Fruit fly (Drosophila melanogaster): ENCODE data around the gene Obp18a.
A peak's percentile ranks its signal among the peaks of the same experiment; 100 is the strongest.

Obp18a gene

dm6 chrX:19135768-19136167, at the start of gene Obp18a:
Obp18a (minus strand) TSS chrX:19135868.
- no peak for TF ChIP-seq CTCF (optimal IDR thresholded peaks at IDR 0.05)
- TF ChIP-seq CG8478 (optimal IDR thresholded peaks at IDR 0.05) = no peak

DNA sequence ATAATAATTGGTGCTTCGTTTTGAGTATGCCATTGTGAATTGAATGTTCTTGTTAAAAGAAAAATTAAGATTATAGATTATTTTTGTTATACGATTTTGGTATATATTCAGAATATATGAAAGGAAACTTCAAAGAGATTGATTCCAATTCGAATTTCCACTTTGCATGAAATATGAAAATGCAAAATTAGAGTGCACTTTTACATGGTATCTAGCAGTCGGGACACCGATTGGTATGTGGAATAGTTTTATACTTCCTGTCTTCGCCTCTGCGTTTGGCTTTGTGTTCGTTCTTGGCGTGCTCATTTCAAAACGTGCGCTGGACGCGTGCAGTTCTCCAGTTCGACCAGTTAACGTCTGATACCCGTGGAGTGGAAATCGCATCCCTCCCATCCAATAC, 47.5 kb upstream of the Obp18a start, which contains the start of gene CG33253:
TSS of gene CG33253 (plus strand) at position 301 of the 400 bp plus-strand sequence.
- TF ChIP-seq CTCF (optimal IDR thresholded peaks at IDR 0.05) (no peak), CG8478 (optimal IDR thresholded peaks at IDR 0.05) (no peak)

DNA sequence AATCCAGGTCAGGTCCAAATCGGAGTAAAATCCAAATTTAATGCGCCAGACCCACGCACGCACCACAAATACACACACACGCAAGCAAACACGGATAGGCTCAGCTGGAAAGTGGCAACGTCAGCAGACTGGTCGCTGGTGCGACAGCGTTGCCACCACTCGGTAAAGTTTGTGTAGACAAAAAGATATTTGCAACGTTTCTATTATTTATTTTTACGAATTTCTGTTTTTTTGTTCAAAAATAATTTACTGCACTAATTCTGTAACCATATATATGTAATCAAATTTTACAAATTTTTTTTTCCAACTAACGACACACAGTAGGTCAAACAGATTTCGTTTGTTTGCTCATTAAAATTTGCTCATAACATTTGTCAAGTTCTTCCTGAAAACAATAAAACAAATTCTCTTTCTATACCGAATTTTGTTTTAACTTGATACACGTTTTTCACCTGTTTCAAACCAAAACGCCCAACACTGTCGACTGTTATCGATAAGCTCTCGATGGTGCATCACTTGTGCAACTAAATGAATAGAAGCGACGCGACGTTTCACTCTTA, 44.1 kb upstream of the Obp18a start, which contains the start of the genes CG7556 and CG7453:
TSS of gene CG7556 (minus strand) at position 135 of the 560 bp plus-strand sequence.
TSS of gene CG7453 (plus strand) at position 478 of the 560 bp plus-strand sequence.
- TF ChIP-seq CG8478 (optimal IDR thresholded peaks at IDR 0.05) (no peak), CTCF (optimal IDR thresholded peaks at IDR 0.05) (no peak)

DNA sequence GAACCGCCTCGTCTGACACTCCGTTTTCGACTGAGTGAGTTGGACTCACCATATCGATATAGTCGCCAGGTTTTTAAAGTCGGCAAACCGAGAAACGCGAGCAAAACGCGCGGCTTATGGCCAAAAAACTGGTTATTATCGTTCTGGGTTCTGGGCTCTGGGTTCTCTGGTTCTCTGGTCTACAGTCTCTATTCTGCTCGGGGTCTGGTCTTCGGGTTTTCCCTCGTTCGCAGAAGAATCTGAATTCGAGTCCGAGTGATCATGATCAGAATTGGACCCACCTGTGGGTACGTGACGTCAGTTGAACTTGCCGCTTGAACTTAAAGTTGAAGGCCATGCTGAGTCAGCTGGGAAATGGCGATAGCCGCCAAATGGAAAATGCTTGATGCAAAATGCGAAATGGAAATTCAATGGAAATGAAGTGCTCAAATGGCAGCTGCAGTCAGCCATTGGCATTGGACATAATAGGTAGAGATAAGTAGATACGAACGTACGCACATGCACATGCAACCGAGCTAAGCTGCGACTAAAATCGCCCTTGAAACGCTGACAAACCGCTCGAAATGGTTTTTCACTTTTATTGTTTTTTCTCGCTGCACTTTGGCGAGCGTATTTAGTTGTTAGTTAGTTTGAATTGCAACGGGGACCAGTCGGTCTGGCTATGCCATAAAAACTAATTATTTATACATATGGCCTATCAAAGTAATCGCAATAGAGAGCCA, 39.3 kb upstream of the Obp18a start, which contains the start of gene CG33939:
TSS of gene CG33939 (minus strand) at position 51 of the 722 bp plus-strand sequence.
- TF ChIP-seq CG8478 (optimal IDR thresholded peaks at IDR 0.05) = no peak
- TF ChIP-seq CTCF (optimal IDR thresholded peaks at IDR 0.05) = no peak

DNA sequence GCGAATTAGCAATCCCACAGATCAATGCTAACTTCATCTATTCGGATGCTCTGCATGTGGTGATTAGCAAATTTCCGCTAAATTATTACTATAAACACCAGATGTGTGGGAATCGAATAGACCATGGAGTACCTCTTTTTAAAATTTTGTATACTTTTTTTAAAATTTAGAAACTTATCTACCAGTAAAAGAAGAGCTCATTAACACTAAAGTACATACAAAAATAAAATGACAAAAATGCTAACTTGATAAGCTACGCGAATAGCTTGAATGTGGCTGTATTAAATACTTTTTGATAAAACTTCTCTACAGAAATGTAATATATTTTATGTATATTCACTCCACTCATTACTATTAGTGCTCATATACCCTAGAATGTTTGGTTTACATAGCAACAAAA, 38.4 kb upstream of the Obp18a start:
- TF ChIP-seq CTCF (optimal IDR thresholded peaks at IDR 0.05) (no peak), CG8478 (optimal IDR thresholded peaks at IDR 0.05) (no peak)

DNA sequence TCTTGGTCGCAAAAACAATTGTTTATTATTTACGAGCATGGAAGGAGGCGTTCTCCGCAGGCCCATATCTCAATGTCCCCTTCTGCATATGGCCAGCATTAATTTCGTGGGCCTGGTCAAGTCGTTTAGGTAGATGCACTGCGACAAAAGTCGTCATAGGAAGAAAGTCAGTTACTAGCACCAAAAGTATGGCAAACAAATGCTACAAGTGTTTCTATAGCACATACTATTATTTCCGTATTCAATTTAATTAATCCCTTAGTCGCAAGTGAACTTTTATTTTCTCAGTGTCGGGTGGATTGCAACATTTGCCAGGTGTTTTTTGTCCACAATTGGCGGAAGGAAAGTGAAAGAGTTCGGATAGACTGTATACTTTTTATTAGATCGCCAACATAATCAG, 37.3 kb upstream of the Obp18a start:
- TF ChIP-seq CG8478 (optimal IDR thresholded peaks at IDR 0.05) = no peak

DNA sequence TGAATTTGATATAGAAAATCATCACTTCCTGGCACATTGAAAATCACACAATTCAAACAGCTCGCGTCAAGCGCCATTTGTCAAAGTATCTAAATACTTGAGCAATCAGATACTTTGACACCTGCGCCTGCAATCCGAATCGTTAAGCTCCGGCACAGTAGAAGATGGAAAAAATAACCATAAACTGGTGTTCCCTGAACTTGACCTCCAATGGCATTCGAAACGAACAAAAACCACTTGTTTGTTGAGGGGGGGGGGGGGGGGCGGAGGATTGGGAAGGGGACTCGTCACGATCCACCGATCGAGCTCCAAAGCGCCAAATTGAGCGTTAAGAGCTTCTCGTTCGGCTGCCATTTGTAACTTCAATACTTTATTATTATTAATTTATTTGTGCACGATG, 36.3 kb upstream of the Obp18a start:
- TF ChIP-seq CG8478 (optimal IDR thresholded peaks at IDR 0.05) = no peak
- no peak for TF ChIP-seq CTCF (optimal IDR thresholded peaks at IDR 0.05)

- TF ChIP-seq CG8478 (optimal IDR thresholded peaks at IDR 0.05) = no peak
- TF ChIP-seq CTCF (optimal IDR thresholded peaks at IDR 0.05) = peak in 1 of 2 experiments; percentile 16
These were observed 35.1 kb upstream of the Obp18a start, which contains the start of gene Inx5 for dm6 chrX:19170791-19171190. Inx5 (minus strand) TSS chrX:19170883.

dm6 chrX:19167586-19168403, 32.1 kb upstream of the Obp18a start:
- TF ChIP-seq CTCF (optimal IDR thresholded peaks at IDR 0.05) (no peak), CG8478 (optimal IDR thresholded peaks at IDR 0.05) (no peak)

dm6 chrX:19167032-19167568, 31.4 kb upstream of the Obp18a start, which contains the start of gene RhoGAP18B:
RhoGAP18B (minus strand) TSS chrX:19167082.
- TF ChIP-seq CTCF (optimal IDR thresholded peaks at IDR 0.05) (no peak), CG8478 (optimal IDR thresholded peaks at IDR 0.05) (no peak)

dm6 chrX:19166152-19166935, 30.7 kb upstream of the Obp18a start:
- TF ChIP-seq CTCF (optimal IDR thresholded peaks at IDR 0.05) (no peak), CG8478 (optimal IDR thresholded peaks at IDR 0.05) (no peak)

- TF ChIP-seq CG8478 (optimal IDR thresholded peaks at IDR 0.05) (peak; percentile 36), CTCF (optimal IDR thresholded peaks at IDR 0.05) (no peak)
These were observed 29.7 kb upstream of the Obp18a start for dm6 chrX:19165144-19166011.

- TF ChIP-seq CG8478 (optimal IDR thresholded peaks at IDR 0.05) (no peak), CTCF (optimal IDR thresholded peaks at IDR 0.05) (no peak)
These were observed 29.1 kb upstream of the Obp18a start for dm6 chrX:19164726-19165125.

All from S2 (cell line).